Worm (Caenorhabditis elegans) whole organism, L1 larva: ENCODE data around the gene pab-2.

Experiments used
- F16B12.6 ChIP-seq: fragments of 150-350 bp; optimal IDR thresholded peaks from 2 replicates; lab custom pipeline; 2014; ENCODE audit warnings: missing biosample characterization, missing genetic modification characterization
- aha-1 ChIP-seq: fragments of 150-350 bp; optimal IDR thresholded peaks from 2 replicates; lab custom pipeline; 2014; ENCODE audit warnings: missing biosample characterization, missing genetic modification characterization
- ceh-8 ChIP-seq: fragments of 200-800 bp; sonication (Bioruptor generic); optimal IDR thresholded peaks from 2 replicates; lab custom pipeline; 2018; ENCODE audit warnings: mild to moderate bottlenecking, missing genetic modification characterization, moderate library complexity, missing compliant biosample characterization
- efl-1 ChIP-seq, 4 experiments: fragments of 150-350 bp; optimal IDR thresholded peaks in 3 of 4; peaks in 1 of 4; 1 replicate in 1 of 4; 2 replicates in 3 of 4; lab custom pipeline; 2014; ENCODE audit warnings: missing biosample characterization in 2 of 4, missing genetic modification characterization in 2 of 4, missing genetic modification reagents in 2 of 4
- efl-3 ChIP-seq: fragments of 200-800 bp; sonication (Bioruptor generic); optimal IDR thresholded peaks from 2 replicates; lab custom pipeline; 2018; ENCODE audit warnings: mild to moderate bottlenecking, missing genetic modification characterization, missing compliant biosample characterization
- egl-27 ChIP-seq, 2 experiments: fragments of 150-350 bp in 1 of 2; sonication (generic microtip); optimal IDR thresholded peaks; 3 replicates each; lab custom pipeline; 2017 to 2018; ENCODE audit warnings: missing biosample characterization in 2 of 2, missing genetic modification characterization in 2 of 2, missing genetic modification reagents in 2 of 2
- fkh-10 ChIP-seq: sonication (generic microtip); optimal IDR thresholded peaks from 2 replicates; lab custom pipeline; 2017; ENCODE audit warnings: missing biosample characterization, missing genetic modification reagents, missing genetic modification characterization
- fos-1 ChIP-seq: fragments of 150-350 bp; optimal IDR thresholded peaks from 2 replicates; lab custom pipeline; 2014; ENCODE audit warnings: missing biosample characterization, missing genetic modification characterization
- hlh-4 ChIP-seq: sonication (generic microtip); optimal IDR thresholded peaks from 2 replicates; lab custom pipeline; 2016; ENCODE audit warnings: mild to moderate bottlenecking, missing genetic modification characterization, missing compliant biosample characterization
- isw-1 ChIP-seq: fragments of 200-800 bp; sonication (Bioruptor generic); IDR thresholded peaks from 2 replicates; pipeline ENCODE4 v1.3.6; 2022; ENCODE audit warnings: missing genetic modification characterization, missing compliant biosample characterization
- lin-13 ChIP-seq: fragments of 150-350 bp; optimal IDR thresholded peaks from 2 replicates; lab custom pipeline; 2014; ENCODE audit warnings: missing biosample characterization, missing genetic modification reagents, missing genetic modification characterization
- lir-3 ChIP-seq: sonication (generic microtip); optimal IDR thresholded peaks from 2 replicates; lab custom pipeline; 2016; ENCODE audit warnings: mild to moderate bottlenecking, missing genetic modification characterization, moderate library complexity, missing compliant biosample characterization; ENCODE audit not compliant: poor library complexity
- lsy-2 ChIP-seq, 2 experiments: fragments of 150-350 bp; optimal IDR thresholded peaks; 2 replicates each; lab custom pipeline; 2014; ENCODE audit warnings: missing biosample characterization in 2 of 2, missing genetic modification characterization in 2 of 2
- nhr-11 ChIP-seq: fragments of 150-350 bp; optimal IDR thresholded peaks from 2 replicates; lab custom pipeline; 2014; ENCODE audit warnings: missing biosample characterization, missing genetic modification characterization
- nhr-19 ChIP-seq: fragments of 200-800 bp; sonication (Bioruptor generic); conservative IDR thresholded peaks from 2 replicates; pipeline ENCODE4 v1.3.6; 2022; ENCODE audit warnings: missing genetic modification characterization, missing compliant biosample characterization
- nhr-237 ChIP-seq: fragments of 150-350 bp; optimal IDR thresholded peaks from 2 replicates; lab custom pipeline; 2014; ENCODE audit warnings: missing biosample characterization, missing genetic modification characterization
- nhr-71 ChIP-seq: sonication (generic microtip); optimal IDR thresholded peaks from 2 replicates; lab custom pipeline; 2016; ENCODE audit warnings: mild to moderate bottlenecking, missing genetic modification characterization, moderate library complexity, missing compliant biosample characterization
- pqm-1 ChIP-seq: sonication (generic microtip); optimal IDR thresholded peaks from 3 replicates; lab custom pipeline; 2017; ENCODE audit warnings: missing biosample characterization, missing genetic modification characterization
- snpc-4 ChIP-seq: fragments of 150-350 bp; optimal IDR thresholded peaks from 2 replicates; lab custom pipeline; 2014; ENCODE audit warnings: missing biosample characterization, missing genetic modification characterization
- tlp-1 ChIP-seq: fragments of 150-350 bp; optimal IDR thresholded peaks from 2 replicates; lab custom pipeline; 2014; ENCODE audit warnings: missing biosample characterization, missing genetic modification characterization
- unc-86 ChIP-seq: sonication (generic microtip); optimal IDR thresholded peaks from 2 replicates; lab custom pipeline; 2016; ENCODE audit warnings: missing genetic modification characterization, missing compliant biosample characterization
- vab-15 ChIP-seq: sonication (generic microtip); optimal IDR thresholded peaks from 2 replicates; lab custom pipeline; 2017; ENCODE audit warnings: missing genotype, mild to moderate bottlenecking, missing genetic modification characterization, missing compliant biosample characterization
- xbp-1 ChIP-seq: sonication (generic microtip); optimal IDR thresholded peaks from 2 replicates; lab custom pipeline; 2016; ENCODE audit warnings: missing genetic modification characterization, missing compliant biosample characterization
- zip-4 ChIP-seq: fragments of 200-800 bp; sonication (Bioruptor generic); optimal IDR thresholded peaks from 2 replicates; lab custom pipeline; 2018; ENCODE audit warnings: mild to moderate bottlenecking, missing genetic modification characterization, moderate library complexity, missing compliant biosample characterization

pab-2 gene

DNA sequence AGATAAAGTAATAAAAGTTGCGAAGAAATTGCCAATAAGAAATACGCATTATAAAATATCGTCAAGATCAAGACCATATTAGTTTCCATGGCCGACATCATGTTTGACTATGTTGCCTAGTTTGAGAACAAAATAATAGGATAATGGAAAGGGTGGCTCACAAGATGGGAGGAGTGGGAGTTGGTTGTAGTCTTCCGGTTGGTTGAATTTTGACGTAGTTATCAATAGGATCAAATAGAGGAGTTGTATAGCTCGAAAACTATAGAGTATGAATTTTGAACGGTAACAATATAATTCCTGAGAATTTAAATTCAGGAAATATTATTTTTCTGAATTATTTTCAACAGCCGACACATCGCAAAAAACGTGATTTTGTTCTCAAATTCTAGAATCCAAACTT lies 45.5 kb downstream of the pab-2 start, which contains the start of gene srd-50:
srd-50 (minus strand) TSS at position 101 of the 400 bp plus-strand sequence.
- TF ChIP-seq nhr-19 (GFP tag; lab: Robert Waterston, UW) (no peak), snpc-4 (tag; lab: Kevin White, UChicago) (no peak), fos-1 (tag; lab: Kevin White, UChicago) (no peak), unc-86 (no peak), lsy-2 (tag; optimal IDR thresholded peaks at IDR 0.05; lab: Kevin White, UChicago) (no peak), nhr-11 (tag; lab: Kevin White, UChicago) (no peak), fkh-10 (no peak), egl-27 (tag; optimal IDR thresholded peaks at IDR 0.05; lab: Kevin White, UChicago) (no peak), vab-15 (tag; lab: Kevin White, UChicago) (no peak), hlh-4 (tag; lab: Kevin White, UChicago) (no peak), efl-1 (optimal IDR thresholded peaks at IDR 0.05; lab: Kevin White, UChicago) (no peak), efl-1 (GFP tag; optimal IDR thresholded peaks at IDR 0.05 in 1 of 2; lab: Kevin White, UChicago) (no peak), F16B12.6 (tag; lab: Kevin White, UChicago) (no peak), tlp-1 (no peak), isw-1 (GFP tag; lab: Robert Waterston, UW) (no peak), pqm-1 (tag; lab: Kevin White, UChicago) (no peak)

DNA sequence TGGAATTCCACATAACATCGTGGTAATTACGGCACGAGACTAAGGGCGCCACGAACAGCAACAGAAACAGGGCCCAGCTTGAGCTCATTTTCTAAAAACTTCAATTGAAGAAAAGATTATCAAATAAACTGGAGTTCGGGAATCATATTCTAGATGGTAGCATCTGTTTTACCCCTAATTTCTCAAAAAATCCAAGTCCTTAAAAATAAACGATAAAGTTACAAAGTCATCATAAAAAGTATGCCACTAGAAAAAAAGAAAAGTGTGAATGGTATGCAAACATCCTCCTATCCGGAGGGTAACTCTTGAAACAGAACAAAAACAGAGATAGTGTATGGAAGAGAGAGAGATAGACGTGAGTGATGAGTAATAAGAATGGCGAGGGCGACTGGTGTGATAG lies 49.9 kb downstream of the pab-2 start, which contains the start of gene efn-3:
efn-3 (minus strand) TSS at position 101 of the 400 bp plus-strand sequence.
- no peak for TF ChIP-seq aha-1
- no peak for TF ChIP-seq lin-13 (GFP tag; lab: Kevin White, UChicago)
- TF ChIP-seq lir-3 (tag; lab: Kevin White, UChicago) = no peak
- no peak for TF ChIP-seq nhr-71 (tag; lab: Kevin White, UChicago)
- no peak for TF ChIP-seq ceh-8 (GFP tag; lab: Kevin White, UChicago)
- TF ChIP-seq zip-4 (GFP tag; lab: Kevin White, UChicago) = no peak
- no peak for TF ChIP-seq nhr-237 (tag; lab: Kevin White, UChicago)
- no peak for TF ChIP-seq xbp-1 (tag; lab: Kevin White, UChicago)
- TF ChIP-seq efl-3 = no peak
